Fruit fly (Drosophila melanogaster): Measurements from ENCODE around the gene TfIIEbeta.

TfIIEbeta gene

dm6 chr3L:4288591-4289056 is 1.8 kb downstream of the TfIIEbeta start, which contains the start of gene Hexo1 (continued):
- peak; percentile 97 for TF ChIP-seq D19A (tag; optimal IDR thresholded peaks at IDR 0.05)

DNA sequence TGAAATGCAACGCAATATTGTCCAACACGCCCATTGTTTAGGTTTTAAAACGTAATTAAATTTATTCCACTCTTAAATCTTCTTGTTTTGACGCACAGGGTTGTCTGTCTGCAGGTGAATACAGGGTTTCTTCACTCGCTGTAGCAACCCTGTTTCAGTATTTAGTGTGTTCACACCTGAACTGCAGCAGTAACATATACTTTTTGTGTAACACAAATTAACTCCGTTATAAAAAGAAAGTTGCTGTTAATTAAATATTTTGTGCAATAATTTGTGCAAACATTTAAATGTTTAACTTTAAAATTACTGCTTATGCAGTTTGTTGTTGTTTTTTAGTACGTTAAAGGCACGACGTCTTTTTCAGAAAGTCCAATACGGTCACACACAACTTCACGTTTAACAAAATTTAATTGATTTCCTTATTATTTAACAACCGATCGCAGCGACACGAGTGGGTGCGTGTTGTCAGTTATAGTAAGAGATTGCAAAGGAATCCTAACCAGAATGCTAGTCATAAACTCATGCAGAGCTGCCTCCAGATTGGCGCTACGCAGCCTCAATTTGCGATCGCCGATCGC is 5.4 kb downstream of the TfIIEbeta start, which contains the start of the genes CG15012 and Fdx2:
CG15012 (minus strand) TSS at position 127 of the 578 bp plus-strand sequence.
Fdx2 (plus strand) TSS at position 363 of the 578 bp plus-strand sequence.
- TF ChIP-seq dpn (GFP tag; optimal IDR thresholded peaks at IDR 0.05) (peak; percentile 25 to 33), Kr (GFP tag; optimal IDR thresholded peaks at IDR 0.05) (no peak), zen (tag; optimal IDR thresholded peaks at IDR 0.05) (peak; percentile 61), CG34224 (GFP tag; IDR thresholded peaks at IDR 0.05; ENCODE audit: partially characterized antibody) (peak; percentile 53; the same call in 1 of the 3 replicates), CG18262 (tag; optimal IDR thresholded peaks at IDR 0.05) (peak; percentile 40), sd (tag; optimal IDR thresholded peaks at IDR 0.05) (no peak), exex (tag; optimal IDR thresholded peaks at IDR 0.05) (peak; percentile 19), Camta (GFP tag; optimal IDR thresholded peaks at IDR 0.05) (peak; percentile 7), Ets65A (GFP tag) (peak; percentile 77), CG4328 (GFP tag; optimal IDR thresholded peaks at IDR 0.05) (no peak), Dek (tag; optimal IDR thresholded peaks at IDR 0.05) (no peak), Jarid2 (GFP tag; optimal IDR thresholded peaks at IDR 0.05) (no peak), CG3847 (GFP tag; IDR thresholded peaks at IDR 0.05) (peak; percentile 43), pita (GFP tag; optimal IDR thresholded peaks at IDR 0.05) (no peak), Stat92E (GFP tag; optimal IDR thresholded peaks at IDR 0.05) (no peak), bsh (GFP tag; optimal IDR thresholded peaks at IDR 0.05) (peak in 1 of 2 experiments; percentile 1), gce (GFP tag; IDR thresholded peaks at IDR 0.05) (no peak), CG10147 (GFP tag; optimal IDR thresholded peaks at IDR 0.05) (peak; percentile 16), Sin3A (optimal IDR thresholded peaks at IDR 0.05) (peak; percentile 82), Gug (GFP tag; IDR thresholded peaks at IDR 0.05) (no peak), slbo (GFP tag; IDR thresholded peaks at IDR 0.05) (peak; percentile 29; the same call in 1 of the 2 replicates), Opbp (GFP tag; IDR thresholded peaks at IDR 0.05; ENCODE audit: partially characterized antibody) (peak; percentile 36; the same call in 1 of the 3 replicates), Adf1 (GFP tag; IDR thresholded peaks at IDR 0.05) (no peak), NC2β (GFP tag; optimal IDR thresholded peaks at IDR 0.05) (peak; percentile 23), p53 (GFP tag; optimal IDR thresholded peaks at IDR 0.05) (peak; percentile 7), CG17568 (GFP tag; optimal IDR thresholded peaks at IDR 0.05) (no peak), BtbVII (GFP tag; optimal IDR thresholded peaks at IDR 0.05) (no peak), CG31365 (tag; optimal IDR thresholded peaks at IDR 0.05) (no peak), E2f2 (GFP tag; IDR thresholded peaks at IDR 0.05) (peak; percentile 54), MTF-1 (GFP tag; optimal IDR thresholded peaks at IDR 0.05; ENCODE audit: borderline replicate concordance) (no peak), Myb (GFP tag; optimal IDR thresholded peaks at IDR 0.05) (peak; percentile 55), CG4730 (GFP tag; IDR thresholded peaks at IDR 0.05) (no peak), Oaz (GFP tag; IDR thresholded peaks at IDR 0.05) (no peak), sima (GFP tag; optimal IDR thresholded peaks at IDR 0.05) (no peak), CG3281 (GFP tag; optimal IDR thresholded peaks at IDR 0.05) (peak; percentile 71), fd64A (GFP tag; optimal IDR thresholded peaks at IDR 0.05) (no peak), her (GFP tag; optimal IDR thresholded peaks at IDR 0.05) (no peak), fd96Cb (tag; optimal IDR thresholded peaks at IDR 0.05) (no peak), nom (GFP tag; optimal IDR thresholded peaks at IDR 0.05) (no peak), sisA (GFP tag; IDR thresholded peaks at IDR 0.05) (no peak), ci (GFP tag; IDR thresholded peaks at IDR 0.05) (peak; percentile 13; the same call in 1 of the 3 replicates), NFAT (GFP tag; IDR thresholded peaks at IDR 0.05) (no peak), trem (tag; optimal IDR thresholded peaks at IDR 0.05) (peak; percentile 80), H2.0 (GFP tag; IDR thresholded peaks at IDR 0.05) (no peak), Dref (GFP tag; IDR thresholded peaks at IDR 0.05) (peak; percentile 33; the same call in 1 of the 2 replicates), CG11504 (tag; optimal IDR thresholded peaks at IDR 0.05) (no peak), tll (GFP tag; optimal IDR thresholded peaks at IDR 0.05) (peak; percentile 12 to 15)
